Fruit fly (Drosophila melanogaster) whole organism, embryonic: ENCODE data around the gene dmrt11E.
A peak's percentile ranks its signal among the peaks of the same experiment; 100 is the strongest.

ENCODE experiments used
- Ada2b ChIP-seq: fragments of 200-800 bp; sonication (Bioruptor generic); IDR thresholded peaks from 2 replicates; pipeline ENCODE4 v1.3.6; 2022; ENCODE audit warnings: missing biosample characterization, missing genetic modification characterization
- CG10147 ChIP-seq: fragments of 200-800 bp; sonication (Bioruptor generic); optimal IDR thresholded peaks from 2 replicates; lab custom pipeline; 2019; ENCODE audit warnings: missing biosample characterization, mild to moderate bottlenecking, missing genetic modification characterization, moderate library complexity
- CG11504 ChIP-seq: fragments of 200-800 bp; sonication (Bioruptor generic); optimal IDR thresholded peaks from 3 replicates; lab custom pipeline; 2019; ENCODE audit warnings: missing biosample characterization, mild to moderate bottlenecking, missing genetic modification characterization, moderate library complexity
- CG14050 ChIP-seq: fragments of 200-800 bp; sonication (Bioruptor generic); IDR thresholded peaks from 3 replicates; pipeline ENCODE4 v1.3.6; 2022; ENCODE audit warnings: missing biosample characterization, missing genetic modification characterization
- CG15696 ChIP-seq: fragments of 200-800 bp; sonication (Bioruptor generic); optimal IDR thresholded peaks from 2 replicates; lab custom pipeline; 2019; ENCODE audit warnings: missing biosample characterization, mild to moderate bottlenecking, missing genetic modification characterization, moderate library complexity
- CG16815 ChIP-seq: fragments of 200-800 bp; sonication (Bioruptor generic); optimal IDR thresholded peaks from 3 replicates; lab custom pipeline; 2017; ENCODE audit warnings: missing biosample characterization, mild to moderate bottlenecking, missing genetic modification characterization
- CG17186 ChIP-seq: fragments of 200-800 bp; sonication (Bioruptor generic); optimal IDR thresholded peaks from 3 replicates; lab custom pipeline; 2017; ENCODE audit warnings: missing biosample characterization, missing genetic modification reagents, missing genetic modification characterization
- CG2116 ChIP-seq: fragments of 200-800 bp; sonication (Bioruptor generic); optimal IDR thresholded peaks from 3 replicates; lab custom pipeline; 2018; ENCODE audit warnings: missing biosample characterization, mild to moderate bottlenecking, missing genetic modification characterization
- CG2129 ChIP-seq: fragments of 200-800 bp; sonication (Bioruptor generic); IDR thresholded peaks from 2 replicates; pipeline ENCODE4 v1.3.6; 2022; ENCODE audit warnings: missing biosample characterization, missing genetic modification characterization; ENCODE audit not compliant: partially characterized antibody
- CG2678 ChIP-seq: fragments of 200-800 bp; sonication (Bioruptor generic); optimal IDR thresholded peaks from 3 replicates; lab custom pipeline; 2019; ENCODE audit warnings: missing biosample characterization, mild to moderate bottlenecking, missing genetic modification characterization, moderate library complexity
- CG6254 ChIP-seq: fragments of 200-800 bp; sonication (Bioruptor generic); optimal IDR thresholded peaks from 3 replicates; lab custom pipeline; 2017; ENCODE audit warnings: mild to moderate bottlenecking, missing biosample characterization, missing genetic modification reagents, missing genetic modification characterization
- CG6654 ChIP-seq: fragments of 200-800 bp; sonication (Bioruptor generic); optimal IDR thresholded peaks from 2 replicates; lab custom pipeline; 2017; ENCODE audit warnings: missing biosample characterization, mild to moderate bottlenecking, missing genetic modification characterization
- CG6683 ChIP-seq: fragments of 200-800 bp; sonication (Bioruptor generic); optimal IDR thresholded peaks from 2 replicates; lab custom pipeline; 2017; ENCODE audit warnings: missing biosample characterization, mild to moderate bottlenecking, missing genetic modification characterization, missing genetic modification reagents
- CG6689 ChIP-seq: fragments of 200-800 bp; sonication (Bioruptor generic); IDR thresholded peaks from 2 replicates; pipeline ENCODE4 v1.3.6; 2022; ENCODE audit warnings: missing biosample characterization, missing genetic modification characterization
- CG7928 ChIP-seq: fragments of 200-800 bp; sonication (Bioruptor generic); optimal IDR thresholded peaks from 2 replicates; lab custom pipeline; 2017; ENCODE audit warnings: missing biosample characterization, mild to moderate bottlenecking, missing genetic modification characterization
- CG8388 ChIP-seq: fragments of 200-800 bp; sonication (Bioruptor generic); optimal IDR thresholded peaks from 2 replicates; lab custom pipeline; 2019; ENCODE audit warnings: missing biosample characterization, mild to moderate bottlenecking, missing genetic modification characterization, moderate library complexity
- CG9817 ChIP-seq: fragments of 200-800 bp; sonication (Bioruptor generic); optimal IDR thresholded peaks from 2 replicates; lab custom pipeline; 2018; ENCODE audit warnings: missing biosample characterization, mild to moderate bottlenecking, missing genetic modification characterization, moderate library complexity
- Camta ChIP-seq: fragments of 200-800 bp; sonication (Bioruptor generic); optimal IDR thresholded peaks from 2 replicates; lab custom pipeline; 2016; ENCODE audit warnings: missing biosample characterization, missing genetic modification characterization
- Hsf ChIP-seq: fragments of 200-800 bp; sonication (Bioruptor generic); optimal IDR thresholded peaks from 3 replicates; lab custom pipeline; 2016; ENCODE audit warnings: missing biosample characterization, missing genetic modification characterization
- Jarid2 ChIP-seq: fragments of 200-800 bp; sonication (Bioruptor generic); optimal IDR thresholded peaks from 3 replicates; lab custom pipeline; 2017; ENCODE audit warnings: mild to moderate bottlenecking, missing biosample characterization, missing genetic modification reagents, missing genetic modification characterization
- Med ChIP-seq: fragments of 200-800 bp; sonication (Bioruptor generic); peaks from one replicate; lab custom pipeline; 2016; ENCODE audit warnings: missing biosample characterization, missing genetic modification characterization, mild to moderate bottlenecking, inconsistent platforms, moderate library complexity
- Myb ChIP-seq: fragments of 200-800 bp; sonication (Bioruptor generic); optimal IDR thresholded peaks from 2 replicates; lab custom pipeline; 2016; ENCODE audit warnings: missing biosample characterization, missing genetic modification characterization
- NC2β ChIP-seq: fragments of 200-800 bp; sonication (Bioruptor generic); optimal IDR thresholded peaks from 2 replicates; lab custom pipeline; 2016; ENCODE audit warnings: missing biosample characterization, missing genetic modification characterization
- Neu2 ChIP-seq: fragments of 200-800 bp; sonication (Bioruptor generic); optimal IDR thresholded peaks from 3 replicates; lab custom pipeline; 2016; ENCODE audit warnings: missing biosample characterization, missing genetic modification characterization, borderline replicate concordance
- PHDP ChIP-seq: fragments of 200-800 bp; sonication (Bioruptor generic); optimal IDR thresholded peaks from 3 replicates; lab custom pipeline; 2018; ENCODE audit warnings: missing biosample characterization, mild to moderate bottlenecking, missing genetic modification characterization, moderate library complexity
- Sry-β ChIP-seq: fragments of 200-800 bp; sonication (Bioruptor generic); optimal IDR thresholded peaks from 2 replicates; lab custom pipeline; 2018; ENCODE audit warnings: missing biosample characterization, mild to moderate bottlenecking, missing genetic modification characterization, moderate library complexity
- Ssrp ChIP-seq: fragments of 200-800 bp; sonication (Bioruptor generic); optimal IDR thresholded peaks from 2 replicates; lab custom pipeline; 2018; ENCODE audit warnings: missing biosample characterization, mild to moderate bottlenecking, missing genetic modification characterization, moderate library complexity
- dan ChIP-seq: fragments of 200-800 bp; sonication (Bioruptor generic); IDR thresholded peaks from 2 replicates; pipeline ENCODE4 v1.3.6; 2022; ENCODE audit warnings: missing biosample characterization, missing genetic modification characterization
- en ChIP-seq: fragments of 200-800 bp; sonication (Bioruptor generic); optimal IDR thresholded peaks from 2 replicates; lab custom pipeline; 2016; ENCODE audit warnings: missing biosample characterization, missing genetic modification characterization
- ewg ChIP-seq: fragments of 200-800 bp; sonication (Bioruptor generic); optimal IDR thresholded peaks from 3 replicates; lab custom pipeline; 2017; ENCODE audit warnings: mild to moderate bottlenecking, missing biosample characterization, missing genetic modification reagents, missing genetic modification characterization
- gem ChIP-seq: fragments of 200-800 bp; sonication (Bioruptor generic); optimal IDR thresholded peaks from 2 replicates; lab custom pipeline; 2019; ENCODE audit warnings: missing biosample characterization, mild to moderate bottlenecking, missing genetic modification characterization, moderate library complexity
- h ChIP-seq: fragments of >200 bp; optimal IDR thresholded peaks from 2 replicates; lab custom pipeline; 2017
- ind ChIP-seq: fragments of 200-800 bp; sonication (Bioruptor generic); optimal IDR thresholded peaks from 3 replicates; lab custom pipeline; 2016; ENCODE audit warnings: missing biosample characterization, missing genetic modification characterization
- jigr1 ChIP-seq: fragments of 200-800 bp; sonication (Bioruptor generic); IDR thresholded peaks from 3 replicates; pipeline ENCODE4 v1.3.6; 2022; ENCODE audit warnings: missing biosample characterization, missing genetic modification characterization
- knrl ChIP-seq: fragments of 200-800 bp; sonication (Bioruptor generic); IDR thresholded peaks from 3 replicates; pipeline ENCODE4 v1.3.6; 2022; ENCODE audit warnings: missing biosample characterization, missing genetic modification characterization; ENCODE audit not compliant: partially characterized antibody
- nau ChIP-seq: fragments of 200-800 bp; sonication (Bioruptor generic); optimal IDR thresholded peaks from 3 replicates; lab custom pipeline; 2017; ENCODE audit warnings: missing biosample characterization, mild to moderate bottlenecking, missing genetic modification characterization, missing genetic modification reagents
- nerfin-1 ChIP-seq: fragments of 200-800 bp; sonication (Bioruptor generic); optimal IDR thresholded peaks from 3 replicates; lab custom pipeline; 2019; ENCODE audit warnings: missing biosample characterization, mild to moderate bottlenecking, missing genetic modification characterization, moderate library complexity
- nmo ChIP-seq: fragments of 200-800 bp; sonication (Bioruptor generic); optimal IDR thresholded peaks from 2 replicates; lab custom pipeline; 2018; ENCODE audit warnings: missing biosample characterization, mild to moderate bottlenecking, missing genetic modification characterization, moderate library complexity
- otp ChIP-seq: fragments of 200-800 bp; sonication (Bioruptor generic); IDR thresholded peaks from 3 replicates; pipeline ENCODE4, ENCODE4 v1.3.6; 2022; ENCODE audit warnings: missing biosample characterization, missing genetic modification characterization
- pum ChIP-seq: fragments of 200-800 bp; sonication (Bioruptor generic); optimal IDR thresholded peaks from 2 replicates; lab custom pipeline; 2016; ENCODE audit warnings: missing biosample characterization, missing genetic modification characterization
- scrt ChIP-seq: fragments of 200-800 bp; sonication (Bioruptor generic); optimal IDR thresholded peaks from 2 replicates; lab custom pipeline; 2018; ENCODE audit warnings: missing biosample characterization, mild to moderate bottlenecking, missing genetic modification characterization, moderate library complexity
- sisA ChIP-seq: fragments of 200-800 bp; sonication (Bioruptor generic); IDR thresholded peaks from 2 replicates; pipeline ENCODE4 v1.3.6; 2022; ENCODE audit warnings: missing biosample characterization, missing genetic modification characterization
- stwl ChIP-seq: fragments of 200-800 bp; sonication (Bioruptor generic); optimal IDR thresholded peaks from 3 replicates; lab custom pipeline; 2018; ENCODE audit warnings: missing biosample characterization, mild to moderate bottlenecking, missing genetic modification characterization, moderate library complexity
- toy ChIP-seq: fragments of 200-800 bp; sonication (Bioruptor generic); IDR thresholded peaks from 2 replicates; pipeline ENCODE4 v1.3.6; 2022; ENCODE audit warnings: missing biosample characterization, missing genetic modification characterization
- unpg ChIP-seq: fragments of 200-800 bp; sonication (Bioruptor generic); optimal IDR thresholded peaks from 3 replicates; lab custom pipeline; 2018; ENCODE audit warnings: missing biosample characterization, mild to moderate bottlenecking, missing genetic modification characterization, moderate library complexity
- usp ChIP-seq: fragments of >200 bp; optimal IDR thresholded peaks from 2 replicates; lab custom pipeline; 2017; ENCODE audit warnings: missing biosample characterization, missing genetic modification characterization
- wdn ChIP-seq: fragments of 200-800 bp; sonication (Bioruptor generic); IDR thresholded peaks from 2 replicates; pipeline ENCODE4 v1.3.6; 2022; ENCODE audit warnings: missing biosample characterization, missing genetic modification characterization
- zen ChIP-seq: fragments of 200-800 bp; sonication (Bioruptor generic); optimal IDR thresholded peaks from 3 replicates; lab custom pipeline; 2018; ENCODE audit warnings: missing biosample characterization, mild to moderate bottlenecking, missing genetic modification characterization, moderate library complexity
- zf30C ChIP-seq: fragments of 200-800 bp; sonication (Bioruptor generic); optimal IDR thresholded peaks from 3 replicates; lab custom pipeline; 2018; ENCODE audit warnings: missing biosample characterization, mild to moderate bottlenecking, missing genetic modification characterization

dmrt11E gene

DNA sequence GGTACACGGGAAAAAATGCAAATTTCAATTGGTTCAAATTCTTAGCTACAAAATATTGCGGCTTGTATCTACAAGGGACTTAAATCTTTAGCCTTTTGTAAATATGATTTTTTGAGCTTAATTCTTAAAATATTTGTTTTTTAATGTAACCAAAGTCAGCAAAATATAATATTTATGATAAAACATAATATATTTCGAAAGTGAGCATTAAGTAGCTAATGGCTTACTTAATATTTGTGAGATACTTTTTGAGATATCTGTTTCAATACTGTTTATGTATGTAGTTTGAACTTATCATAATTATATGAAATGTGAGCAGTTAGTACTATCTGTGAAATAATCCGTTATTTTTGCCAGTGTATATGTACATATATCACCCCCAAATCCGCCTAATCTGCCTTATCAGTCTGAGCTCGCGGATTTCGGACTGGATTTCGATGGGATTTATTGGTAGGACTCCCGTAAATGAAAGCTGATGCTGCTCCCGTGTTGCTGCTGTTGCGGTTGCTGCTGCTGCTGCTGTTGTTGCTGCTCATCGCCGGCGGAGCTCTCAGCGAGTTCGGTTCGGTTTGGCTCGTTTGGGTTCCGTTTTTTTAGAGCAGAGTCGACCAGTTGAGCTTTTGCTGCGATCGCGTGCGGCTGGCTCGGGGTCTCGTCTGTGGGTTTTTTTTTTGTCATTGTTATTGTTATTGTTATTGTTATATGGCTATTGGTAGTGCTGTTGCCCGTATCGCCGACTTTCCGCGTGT lies 47.1 kb upstream of the dmrt11E start (continued):
- TF ChIP-seq CG2116 (GFP tag; lab: Kevin White, UChicago) (no peak), ewg (GFP tag; lab: Kevin White, UChicago) (no peak), Camta (GFP tag; lab: Kevin White, UChicago) (no peak), CG15696 (no peak), pum (GFP tag; lab: Kevin White, UChicago) (no peak), gem (peak; percentile 67), CG6654 (GFP tag; lab: Kevin White, UChicago) (no peak), Ada2b (GFP tag; lab: Robert Waterston, UW) (no peak; the same call in 1 of the 2 replicates), CG14050 (GFP tag; lab: Robert Waterston, UW) (no peak), jigr1 (no peak), CG10147 (GFP tag; lab: Kevin White, UChicago) (peak; percentile 28), zen (tag; lab: Kevin White, UChicago) (no peak), usp (no peak), stwl (no peak), scrt (GFP tag; lab: Kevin White, UChicago) (no peak), zf30C (GFP tag; lab: Kevin White, UChicago) (no peak), CG6683 (GFP tag; lab: Kevin White, UChicago) (no peak), knrl (GFP tag; lab: Robert Waterston, UW) (no peak), NC2β (GFP tag; lab: Kevin White, UChicago) (no peak), CG17186 (GFP tag; lab: Kevin White, UChicago) (no peak), Myb (GFP tag; lab: Kevin White, UChicago) (no peak), PHDP (tag; lab: Kevin White, UChicago) (peak; percentile 49), nerfin-1 (tag; lab: Kevin White, UChicago) (no peak), CG11504 (tag; lab: Kevin White, UChicago) (peak; percentile 58), CG16815 (peak; percentile 24), en (GFP tag; lab: Kevin White, UChicago) (no peak), Med (GFP tag; lab: Kevin White, UChicago) (peak; percentile 43), unpg (peak; percentile 25), nau (GFP tag; lab: Kevin White, UChicago) (peak; percentile 9), otp (GFP tag; lab: Robert Waterston, UW) (no peak), CG7928 (no peak), CG8388 (GFP tag; lab: Kevin White, UChicago) (peak; percentile 26), dan (GFP tag; lab: Robert Waterston, UW) (no peak), Ssrp (peak; percentile 17), toy (GFP tag; lab: Robert Waterston, UW) (no peak), sisA (GFP tag; lab: Robert Waterston, UW) (0 out of 2 replicates have a peak, but pooled peaks have one; percentile 27), CG9817 (tag; lab: Kevin White, UChicago) (peak; percentile 25), h (no peak), wdn (peak; percentile 29; the same call in 1 of the 2 replicates), nmo (peak; percentile 29), Neu2 (GFP tag; lab: Kevin White, UChicago) (no peak), CG2129 (GFP tag; lab: Robert Waterston, UW) (no peak), ind (GFP tag; lab: Kevin White, UChicago) (peak; percentile 37), Hsf (no peak), CG2678 (tag; lab: Kevin White, UChicago) (peak; percentile 70), CG6254 (GFP tag; lab: Kevin White, UChicago) (no peak), Sry-β (no peak), CG6689 (0 out of 2 replicates have a peak, but pooled peaks have one; percentile 26), Jarid2 (peak; percentile 22)
